Fruit fly (Drosophila melanogaster) whole organism, embryonic: ENCODE results near the gene CG8952.
A peak's percentile ranks its signal among the peaks of the same experiment; 100 is the strongest.

Experiments used
- Atf3 ChIP-seq: fragments of 200-800 bp; sonication (Bioruptor generic); optimal IDR thresholded peaks from 3 replicates; lab custom pipeline; 2016; ENCODE audit warnings: missing biosample characterization, missing genetic modification characterization
- Atf6 ChIP-seq: fragments of 200-800 bp; sonication (Bioruptor generic); IDR thresholded peaks from 2 replicates; pipeline ENCODE4 v1.3.6; 2022; ENCODE audit warnings: missing biosample characterization, missing genetic modification characterization
- CG1024 ChIP-seq: fragments of 200-800 bp; sonication (Bioruptor generic); IDR thresholded peaks from 2 replicates; pipeline ENCODE4 v1.3.6; 2022; ENCODE audit warnings: missing biosample characterization, missing genetic modification characterization
- CG12942 ChIP-seq: fragments of 200-800 bp; sonication (Bioruptor generic); optimal IDR thresholded peaks from 3 replicates; lab custom pipeline; 2016; ENCODE audit warnings: missing biosample characterization, missing genetic modification characterization
- CG14710 ChIP-seq: fragments of 200-800 bp; sonication (Bioruptor generic); optimal IDR thresholded peaks from 3 replicates; lab custom pipeline; 2019; ENCODE audit warnings: missing biosample characterization, mild to moderate bottlenecking, missing genetic modification characterization, moderate library complexity
- CG14965 ChIP-seq: fragments of 200-800 bp; sonication (Bioruptor generic); optimal IDR thresholded peaks from 2 replicates; lab custom pipeline; 2016; ENCODE audit warnings: missing biosample characterization, missing genetic modification characterization, borderline replicate concordance
- CG15514 ChIP-seq: fragments of 200-800 bp; sonication (Bioruptor generic); optimal IDR thresholded peaks from 3 replicates; lab custom pipeline; 2017; ENCODE audit warnings: missing biosample characterization, missing genetic modification characterization, mild to moderate bottlenecking, moderate library complexity, missing genetic modification reagents
- CG16863 ChIP-seq: fragments of 200-800 bp; sonication (Bioruptor generic); optimal IDR thresholded peaks from 3 replicates; lab custom pipeline; 2016; ENCODE audit warnings: missing biosample characterization, missing genetic modification characterization
- CG31365 ChIP-seq: fragments of 200-800 bp; sonication (Bioruptor generic); optimal IDR thresholded peaks from 2 replicates; lab custom pipeline; 2018; ENCODE audit warnings: missing biosample characterization, mild to moderate bottlenecking, missing genetic modification characterization
- CG33557 ChIP-seq: fragments of 200-800 bp; sonication (Bioruptor generic); optimal IDR thresholded peaks from 2 replicates; lab custom pipeline; 2019; ENCODE audit warnings: missing biosample characterization, mild to moderate bottlenecking, missing genetic modification characterization, moderate library complexity
- CG34224 ChIP-seq: fragments of 200-800 bp; sonication (Bioruptor generic); IDR thresholded peaks from 3 replicates; pipeline ENCODE4 v1.3.6; 2022; ENCODE audit warnings: missing biosample characterization, missing genetic modification characterization; ENCODE audit not compliant: partially characterized antibody
- CG34422 ChIP-seq: fragments of 200-800 bp; sonication (Bioruptor generic); IDR thresholded peaks from 3 replicates; pipeline ENCODE4 v1.3.6; 2022; ENCODE audit warnings: missing biosample characterization, missing genetic modification characterization
- CG4424 ChIP-seq: fragments of 200-800 bp; sonication (Bioruptor generic); optimal IDR thresholded peaks from 3 replicates; lab custom pipeline; 2016; ENCODE audit warnings: missing biosample characterization, missing genetic modification characterization
- CG7963 ChIP-seq: fragments of 200-800 bp; sonication (Bioruptor generic); IDR thresholded peaks from 3 replicates; pipeline ENCODE4 v1.3.6; 2022; ENCODE audit warnings: missing biosample characterization, missing genetic modification characterization; ENCODE audit not compliant: partially characterized antibody
- CG7987 ChIP-seq: fragments of 200-800 bp; sonication (Bioruptor generic); optimal IDR thresholded peaks from 2 replicates; lab custom pipeline; 2018; ENCODE audit warnings: missing biosample characterization, mild to moderate bottlenecking, missing genetic modification characterization, moderate library complexity
- CG8290 ChIP-seq, 3 experiments: fragments of 200-800 bp; sonication (Bioruptor generic); optimal IDR thresholded peaks; 2 replicates each; lab custom pipeline; 2016 to 2019; ENCODE audit warnings: missing biosample characterization in 3 of 3, missing genetic modification characterization in 3 of 3, mild to moderate bottlenecking in 2 of 3, moderate library complexity in 1 of 3
- Chrac-16 ChIP-seq: fragments of 200-800 bp; sonication (Bioruptor generic); optimal IDR thresholded peaks from 3 replicates; lab custom pipeline; 2016; ENCODE audit warnings: missing biosample characterization, missing genetic modification characterization
- Dip3 ChIP-seq: fragments of 200-800 bp; sonication (Bioruptor generic); optimal IDR thresholded peaks from 3 replicates; lab custom pipeline; 2016; ENCODE audit warnings: missing biosample characterization, missing genetic modification characterization
- Gug ChIP-seq: fragments of 200-800 bp; sonication (Bioruptor generic); IDR thresholded peaks from 4 replicates; pipeline ENCODE4 v1.3.6; 2022; ENCODE audit warnings: missing biosample characterization, missing genetic modification characterization
- HmgD ChIP-seq: fragments of 200-800 bp; sonication (Bioruptor generic); optimal IDR thresholded peaks from 3 replicates; lab custom pipeline; 2016; ENCODE audit warnings: missing biosample characterization, missing genetic modification characterization
- Max ChIP-seq: fragments of 200-800 bp; sonication (Bioruptor generic); optimal IDR thresholded peaks from 2 replicates; lab custom pipeline; 2016; ENCODE audit warnings: missing biosample characterization, mild to moderate bottlenecking, missing genetic modification characterization
- Meics ChIP-seq: fragments of 200-800 bp; sonication (Bioruptor generic); optimal IDR thresholded peaks from 2 replicates; lab custom pipeline; 2017; ENCODE audit warnings: missing biosample characterization, mild to moderate bottlenecking, missing genetic modification characterization
- NFAT ChIP-seq: fragments of 200-800 bp; sonication (Bioruptor generic); IDR thresholded peaks from 2 replicates; pipeline ENCODE4 v1.3.6; 2022; ENCODE audit warnings: missing biosample characterization, missing genetic modification characterization
- PHDP ChIP-seq: fragments of 200-800 bp; sonication (Bioruptor generic); optimal IDR thresholded peaks from 3 replicates; lab custom pipeline; 2018; ENCODE audit warnings: missing biosample characterization, mild to moderate bottlenecking, missing genetic modification characterization, moderate library complexity
- Rfx ChIP-seq: fragments of 200-800 bp; sonication (Bioruptor generic); IDR thresholded peaks from 2 replicates; pipeline ENCODE4 v1.3.6; 2022; ENCODE audit warnings: missing biosample characterization, missing genetic modification characterization
- Sry-δ ChIP-seq: fragments of 200-800 bp; sonication (Bioruptor generic); optimal IDR thresholded peaks from 2 replicates; lab custom pipeline; 2016; ENCODE audit warnings: missing biosample characterization, missing genetic modification characterization
- abd-A ChIP-seq: fragments of 200-800 bp; sonication (Bioruptor generic); optimal IDR thresholded peaks from 3 replicates; lab custom pipeline; 2019; ENCODE audit warnings: missing biosample characterization, mild to moderate bottlenecking, missing genetic modification characterization, moderate library complexity
- ac ChIP-seq: fragments of 200-800 bp; sonication (Bioruptor generic); optimal IDR thresholded peaks from 3 replicates; lab custom pipeline; 2017; ENCODE audit warnings: missing biosample characterization, mild to moderate bottlenecking, missing genetic modification characterization
- chinmo ChIP-seq: fragments of 200-800 bp; sonication (Bioruptor generic); IDR thresholded peaks from 4 replicates; pipeline ENCODE4 v1.3.6; 2022; ENCODE audit warnings: missing biosample characterization, missing genetic modification characterization; ENCODE audit not compliant: partially characterized antibody
- chm ChIP-seq: fragments of 200-800 bp; sonication (Bioruptor generic); IDR thresholded peaks from 2 replicates; pipeline ENCODE4 v1.3.6; 2022; ENCODE audit warnings: missing biosample characterization, missing genetic modification characterization
- disco-r ChIP-seq: fragments of 200-800 bp; sonication (Bioruptor generic); optimal IDR thresholded peaks from 2 replicates; lab custom pipeline; 2016; ENCODE audit warnings: missing biosample characterization, missing genetic modification characterization
- dm ChIP-seq: fragments of 200-800 bp; sonication (Bioruptor generic); optimal IDR thresholded peaks from 3 replicates; lab custom pipeline; 2016; ENCODE audit warnings: missing biosample characterization, missing genetic modification characterization
- esg ChIP-seq: fragments of 200-800 bp; sonication (Bioruptor generic); conservative IDR thresholded peaks from 2 replicates; pipeline ENCODE4 v1.3.6; 2022; ENCODE audit warnings: missing biosample characterization, missing genetic modification characterization
- gcm ChIP-seq: fragments of 200-800 bp; sonication (Bioruptor generic); optimal IDR thresholded peaks from 2 replicates; lab custom pipeline; 2019; ENCODE audit warnings: missing biosample characterization, mild to moderate bottlenecking, missing genetic modification characterization, moderate library complexity
- ind ChIP-seq: fragments of 200-800 bp; sonication (Bioruptor generic); optimal IDR thresholded peaks from 3 replicates; lab custom pipeline; 2016; ENCODE audit warnings: missing biosample characterization, missing genetic modification characterization
- klu ChIP-seq: fragments of 200-800 bp; sonication (Bioruptor generic); IDR thresholded peaks from 2 replicates; pipeline ENCODE4 v1.3.6; 2022; ENCODE audit warnings: missing biosample characterization, missing genetic modification characterization
- knrl ChIP-seq: fragments of 200-800 bp; sonication (Bioruptor generic); IDR thresholded peaks from 3 replicates; pipeline ENCODE4 v1.3.6; 2022; ENCODE audit warnings: missing biosample characterization, missing genetic modification characterization; ENCODE audit not compliant: partially characterized antibody
- pho ChIP-seq: fragments of 200-800 bp; sonication (Bioruptor generic); optimal IDR thresholded peaks from 2 replicates; lab custom pipeline; 2016; ENCODE audit warnings: missing biosample characterization, missing genetic modification characterization
- phol ChIP-seq: fragments of 200-800 bp; sonication (Bioruptor generic); optimal IDR thresholded peaks from 3 replicates; lab custom pipeline; 2018; ENCODE audit warnings: missing biosample characterization, mild to moderate bottlenecking, missing genetic modification characterization, moderate library complexity
- ro ChIP-seq: fragments of 200-800 bp; sonication (Bioruptor generic); IDR thresholded peaks from 2 replicates; pipeline ENCODE4 v1.3.6; 2022; ENCODE audit warnings: missing biosample characterization, missing genetic modification characterization
- sima ChIP-seq: fragments of 200-800 bp; sonication (Bioruptor generic); optimal IDR thresholded peaks from 2 replicates; lab custom pipeline; 2016; ENCODE audit warnings: missing biosample characterization, missing genetic modification characterization
- slp2 ChIP-seq: fragments of 200-800 bp; sonication (Bioruptor generic); optimal IDR thresholded peaks from 2 replicates; lab custom pipeline; 2016; ENCODE audit warnings: missing biosample characterization, missing genetic modification characterization
- so ChIP-seq: fragments of 200-800 bp; sonication (Bioruptor generic); IDR thresholded peaks from 3 replicates; pipeline ENCODE4 v1.3.6; 2022; ENCODE audit warnings: missing biosample characterization, missing genetic modification characterization
- ssp ChIP-seq: fragments of 200-800 bp; sonication (Bioruptor generic); IDR thresholded peaks from 2 replicates; pipeline ENCODE4 v1.3.6; 2022; ENCODE audit warnings: missing biosample characterization, missing genetic modification characterization
- tll ChIP-seq, 2 experiments: fragments of 200-800 bp in 1 of 2; fragments of >200 bp in 1 of 2; sonication (Bioruptor generic) in 1 of 2; optimal IDR thresholded peaks; 2 replicates each; lab custom pipeline; 2017 to 2019; ENCODE audit warnings: missing biosample characterization in 2 of 2, missing genetic modification characterization in 2 of 2, mild to moderate bottlenecking in 1 of 2, moderate library complexity in 1 of 2
- twi ChIP-seq: fragments of 200-800 bp; optimal IDR thresholded peaks from 2 replicates; lab custom pipeline; 2019; ENCODE audit warnings: missing biosample characterization, mild to moderate bottlenecking, missing genetic modification characterization, moderate library complexity
- unc-4 ChIP-seq: fragments of 200-800 bp; sonication (Bioruptor generic); IDR thresholded peaks from 2 replicates; pipeline ENCODE4 v1.3.6; 2022; ENCODE audit warnings: missing biosample characterization, missing genetic modification characterization; ENCODE audit not compliant: partially characterized antibody
- unpg ChIP-seq: fragments of 200-800 bp; sonication (Bioruptor generic); optimal IDR thresholded peaks from 3 replicates; lab custom pipeline; 2018; ENCODE audit warnings: missing biosample characterization, mild to moderate bottlenecking, missing genetic modification characterization, moderate library complexity
- zen ChIP-seq: fragments of 200-800 bp; sonication (Bioruptor generic); optimal IDR thresholded peaks from 3 replicates; lab custom pipeline; 2018; ENCODE audit warnings: missing biosample characterization, mild to moderate bottlenecking, missing genetic modification characterization, moderate library complexity

Gene CG8952

dm6 chrX:15733995-15734394, 32.2 kb downstream of the CG8952 start, which contains the start of the genes CG12379 and MagR (continued):
- TF ChIP-seq CG7963 (peak; percentile 60), ssp (GFP tag; lab: Robert Waterston, UW) (0 out of 2 replicates have a peak, but pooled peaks have one; percentile 46), CG14965 (no peak), unc-4 (GFP tag; lab: Robert Waterston, UW) (peak; percentile 78), CG15514 (GFP tag; lab: Kevin White, UChicago) (peak; percentile 58), klu (GFP tag; lab: Robert Waterston, UW) (peak; percentile 48; the same call in 1 of the 2 replicates), Dip3 (peak; percentile 34), Rfx (peak; percentile 72), phol (peak; percentile 74), Meics (GFP tag; lab: Kevin White, UChicago) (peak; percentile 53), CG12942 (GFP tag; lab: Kevin White, UChicago) (peak; percentile 3), Gug (GFP tag; lab: Robert Waterston, UW) (peak; percentile 52; the same call in 1 of the 4 replicates), CG8290 (GFP tag; optimal IDR thresholded peaks at IDR 0.05; lab: Kevin White, UChicago) (peak; percentile 29), CG8290 (tag; optimal IDR thresholded peaks at IDR 0.05; lab: Kevin White, UChicago) (no peak), unpg (GFP tag; lab: Kevin White, UChicago) (no peak), CG16863 (GFP tag; lab: Kevin White, UChicago) (peak; percentile 45), abd-A (tag; lab: Kevin White, UChicago) (no peak), CG1024 (GFP tag; lab: Robert Waterston, UW) (no peak), chm (no peak), Atf6 (peak; percentile 59; the same call in 1 of the 2 replicates), Max (GFP tag; lab: Kevin White, UChicago) (peak; percentile 28), CG4424 (GFP tag; lab: Kevin White, UChicago) (peak; percentile 49), dm (GFP tag; lab: Kevin White, UChicago) (peak; percentile 38), esg (peak; percentile 51; the same call in 1 of the 2 replicates), so (GFP tag; lab: Robert Waterston, UW) (no peak), twi (tag; lab: Kevin White, UChicago) (peak; percentile 76), HmgD (GFP tag; lab: Kevin White, UChicago) (peak; percentile 9), CG34224 (GFP tag; lab: Robert Waterston, UW) (peak; percentile 71), ac (GFP tag; lab: Kevin White, UChicago) (no peak), zen (peak; percentile 50), Chrac-16 (GFP tag; lab: Kevin White, UChicago) (peak; percentile 57), PHDP (peak; percentile 30), CG14710 (tag; lab: Kevin White, UChicago) (peak; percentile 79), CG31365 (tag; lab: Kevin White, UChicago) (no peak), Atf3 (GFP tag; lab: Kevin White, UChicago) (no peak), CG7987 (GFP tag; lab: Kevin White, UChicago) (peak; percentile 19), pho (GFP tag; lab: Kevin White, UChicago) (peak; percentile 67), slp2 (GFP tag; lab: Kevin White, UChicago) (peak; percentile 42), Sry-δ (GFP tag; lab: Kevin White, UChicago) (peak; percentile 85), ro (GFP tag; lab: Robert Waterston, UW) (0 out of 2 replicates have a peak, but pooled peaks have one; percentile 14), ind (GFP tag; lab: Kevin White, UChicago) (peak; percentile 62), CG34422 (GFP tag; lab: Robert Waterston, UW) (no peak), disco-r (GFP tag; lab: Kevin White, UChicago) (peak; percentile 18), tll (GFP tag; optimal IDR thresholded peaks at IDR 0.05; lab: Kevin White, UChicago) (peak in 1 of 2 experiments; percentile 83), CG33557 (GFP tag; lab: Kevin White, UChicago) (peak; percentile 64), gcm (GFP tag; lab: Kevin White, UChicago) (no peak), chinmo (GFP tag; lab: Robert Waterston, UW) (0 out of 4 replicates have a peak, but pooled peaks have one; percentile 67), knrl (GFP tag; lab: Robert Waterston, UW) (peak; percentile 86), sima (GFP tag; lab: Kevin White, UChicago) (no peak), NFAT (GFP tag; lab: Robert Waterston, UW) (peak; percentile 39; the same call in 1 of the 2 replicates)
